Fruit fly (Drosophila melanogaster): ENCODE results near the gene TfIIEbeta.
A peak's percentile ranks its signal among the peaks of the same experiment; 100 is the strongest.

TfIIEbeta gene

dm6 chr3L:4262384-4262783 is 24.5 kb upstream of the TfIIEbeta start, which contains the start of the genes CG11586 and VhaM9.7-a (continued):
- TF ChIP-seq kah (GFP tag; optimal IDR thresholded peaks at IDR 0.05): no peak
- 0 out of 2 replicates have a peak, but pooled peaks have one; percentile 22 for TF ChIP-seq CG31441 (GFP tag; IDR thresholded peaks at IDR 0.05)
- peak; percentile 23 for TF ChIP-seq D19A (tag; optimal IDR thresholded peaks at IDR 0.05)
- peak; percentile 56 for TF ChIP-seq gfzf (GFP tag; optimal IDR thresholded peaks at IDR 0.05)
- TF ChIP-seq Lhr (GFP tag; optimal IDR thresholded peaks at IDR 0.05): peak; percentile 31
- TF ChIP-seq CG8924 (tag; optimal IDR thresholded peaks at IDR 0.05): peak; percentile 16
- TF ChIP-seq Ets97D (GFP tag; optimal IDR thresholded peaks at IDR 0.05): peak; percentile 86
- peak; percentile 18 for TF ChIP-seq CG1603 (tag; optimal IDR thresholded peaks at IDR 0.05)
- TF ChIP-seq Myb (GFP tag; optimal IDR thresholded peaks at IDR 0.05): peak; percentile 68
- TF ChIP-seq Bgb (GFP tag; IDR thresholded peaks at IDR 0.05; ENCODE audit: partially characterized antibody): peak; percentile 63
- TF ChIP-seq CG10431 (GFP tag; optimal IDR thresholded peaks at IDR 0.05): peak; percentile 4
- peak; percentile 69 for TF ChIP-seq knrl (GFP tag; IDR thresholded peaks at IDR 0.05; ENCODE audit: partially characterized antibody)
- peak; percentile 36 for TF ChIP-seq CG17829 (tag; optimal IDR thresholded peaks at IDR 0.05)
- TF ChIP-seq jing (GFP tag; optimal IDR thresholded peaks at IDR 0.05): no peak
- no peak for TF ChIP-seq H2.0 (GFP tag; IDR thresholded peaks at IDR 0.05)
- TF ChIP-seq CG4424 (GFP tag; optimal IDR thresholded peaks at IDR 0.05): peak; percentile 19
- TF ChIP-seq ind (GFP tag; optimal IDR thresholded peaks at IDR 0.05): peak; percentile 25
- TF ChIP-seq CG14860 (GFP tag; IDR thresholded peaks at IDR 0.05; ENCODE audit: partially characterized antibody): peak; percentile 71; the same call in 2 of the 3 replicates
- peak; percentile 26 for TF ChIP-seq CG7839 (tag; optimal IDR thresholded peaks at IDR 0.05)
- TF ChIP-seq CG2129 (GFP tag; IDR thresholded peaks at IDR 0.05; ENCODE audit: partially characterized antibody): peak; percentile 37; the same call in 1 of the 2 replicates
- TF ChIP-seq lov (optimal IDR thresholded peaks at IDR 0.05): no peak
- no peak for TF ChIP-seq lov (GFP tag; IDR thresholded peaks at IDR 0.05)
- peak; percentile 29 for TF ChIP-seq grau (tag; optimal IDR thresholded peaks at IDR 0.05)
- peak; percentile 69 for TF ChIP-seq hbn (GFP tag; IDR thresholded peaks at IDR 0.05; ENCODE audit: partially characterized antibody)
- TF ChIP-seq Chrac-16 (GFP tag; optimal IDR thresholded peaks at IDR 0.05): peak; percentile 2
- no peak for TF ChIP-seq dati (GFP tag; IDR thresholded peaks at IDR 0.05)
- peak; percentile 21 for TF ChIP-seq sd (tag; optimal IDR thresholded peaks at IDR 0.05)
- peak; percentile 0 for TF ChIP-seq pfk (GFP tag; optimal IDR thresholded peaks at IDR 0.05)
- TF ChIP-seq CG32767 (GFP tag; IDR thresholded peaks at IDR 0.05): 0 out of 2 replicates have a peak, but pooled peaks have one; percentile 20
- peak; percentile 92 for TF ChIP-seq CG15514 (GFP tag; optimal IDR thresholded peaks at IDR 0.05)
- peak; percentile 73 for TF ChIP-seq Sry-δ (GFP tag; optimal IDR thresholded peaks at IDR 0.05)
- TF ChIP-seq onecut (GFP tag; IDR thresholded peaks at IDR 0.05): peak; percentile 100
- no peak for TF ChIP-seq dysf (GFP tag; IDR thresholded peaks at IDR 0.05)
- peak; percentile 51 for TF ChIP-seq row (GFP tag; IDR thresholded peaks at IDR 0.05)
- TF ChIP-seq MBD-R2 (GFP tag; IDR thresholded peaks at IDR 0.05): peak; percentile 80
- peak; percentile 55 for TF ChIP-seq phol (tag; optimal IDR thresholded peaks at IDR 0.05)
- peak; percentile 20; the same call in 1 of the 3 replicates for TF ChIP-seq zfh1 (GFP tag; IDR thresholded peaks at IDR 0.05)
- TF ChIP-seq CG11504 (tag; optimal IDR thresholded peaks at IDR 0.05): no peak
- TF ChIP-seq gem (tag; optimal IDR thresholded peaks at IDR 0.05): peak; percentile 49
- TF ChIP-seq CG12219 (GFP tag; optimal IDR thresholded peaks at IDR 0.05): no peak
- peak; percentile 35; the same call in 1 of the 2 replicates for TF ChIP-seq inv (GFP tag; IDR thresholded peaks at IDR 0.05; ENCODE audit: partially characterized antibody)
- TF ChIP-seq CG7963 (GFP tag; IDR thresholded peaks at IDR 0.05; ENCODE audit: partially characterized antibody): 0 out of 3 replicates have a peak, but pooled peaks have one; percentile 38
- TF ChIP-seq Eip74EF (GFP tag; optimal IDR thresholded peaks at IDR 0.05): peak in 1 of 2 experiments; percentile 8
- peak; percentile 21 for TF ChIP-seq CG7928 (GFP tag; optimal IDR thresholded peaks at IDR 0.05)
- no peak for TF ChIP-seq schlank (tag; optimal IDR thresholded peaks at IDR 0.05)
- peak; percentile 14 for TF ChIP-seq Hsf (GFP tag; optimal IDR thresholded peaks at IDR 0.05)
- peak; percentile 43 for TF ChIP-seq sqz (GFP tag; optimal IDR thresholded peaks at IDR 0.05)
- TF ChIP-seq Deaf1 (tag; optimal IDR thresholded peaks at IDR 0.05): no peak
- peak; percentile 1 for TF ChIP-seq dm (GFP tag; optimal IDR thresholded peaks at IDR 0.05)
